Worm (Caenorhabditis elegans): Measurements from ENCODE around the gene srt-28.

srt-28 gene

ce11 chrV:2746404-2746803 lies 33.0 kb upstream of the srt-28 start:
- TF ChIP-seq snpc-4 (GFP tag; optimal IDR thresholded peaks at IDR 0.05), result no peak
- peak in 1 of 4 experiments; percentile 71 for TF ChIP-seq snpc-4 (tag; optimal IDR thresholded peaks at IDR 0.05)
- TF ChIP-seq nfyb-1 (GFP tag; IDR thresholded peaks at IDR 0.05), result 0 out of 2 replicates have a peak, but pooled peaks have one; percentile 28
- no peak for TF ChIP-seq sptf-2 (GFP tag; optimal IDR thresholded peaks at IDR 0.05)
- TF ChIP-seq egrh-3 (GFP tag; IDR thresholded peaks at IDR 0.05), result peak; percentile 65; the same call in 1 of the 2 replicates
- no peak for TF ChIP-seq bed-2 (GFP tag; IDR thresholded peaks at IDR 0.05)

DNA sequence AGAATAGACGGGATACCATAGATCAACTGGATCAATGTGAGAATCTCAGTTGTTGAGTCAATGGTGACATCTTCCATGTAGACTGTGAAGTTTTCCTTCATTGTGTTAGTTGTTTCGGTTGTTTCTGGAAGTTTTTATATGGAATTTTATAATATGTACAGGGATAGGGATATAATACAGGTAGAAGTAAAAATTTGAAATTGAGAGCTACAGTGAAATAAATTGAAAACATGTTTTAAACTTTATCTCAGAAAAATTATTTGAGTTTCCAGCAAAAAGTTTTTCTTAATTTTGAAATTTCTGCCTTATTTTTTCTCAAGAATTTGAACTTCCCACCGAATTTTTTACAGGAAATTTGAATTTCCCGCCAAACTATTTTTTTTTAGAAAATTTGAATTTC lies 28.9 kb upstream of the srt-28 start, which contains the start of gene srg-62:
srg-62 (minus strand) TSS at position 101 of the 400 bp plus-strand sequence.
- no peak for TF ChIP-seq nfya-1 (tag; optimal IDR thresholded peaks at IDR 0.05; ENCODE audit: borderline replicate concordance, insufficient read depth)
- TF ChIP-seq pha-4 (tag; optimal IDR thresholded peaks at IDR 0.05), result no peak
- no peak for TF ChIP-seq ama-1 (optimal IDR thresholded peaks at IDR 0.05)
- TF ChIP-seq ama-1 (GFP tag; optimal IDR thresholded peaks at IDR 0.05), result no peak
- no peak for TF ChIP-seq Y95B8A.8 (GFP tag; IDR thresholded peaks at IDR 0.05)
- no peak for TF ChIP-seq ekl-4 (GFP tag; IDR thresholded peaks at IDR 0.05)
- TF ChIP-seq mxl-1 (tag; optimal IDR thresholded peaks at IDR 0.05), result no peak
- TF ChIP-seq gei-17 (GFP tag; optimal IDR thresholded peaks at IDR 0.05), result no peak
- no peak for TF ChIP-seq bed-2 (GFP tag; IDR thresholded peaks at IDR 0.05)
- TF ChIP-seq ceh-100 (GFP tag; IDR thresholded peaks at IDR 0.05), result no peak
- no peak for TF ChIP-seq rcor-1 (GFP tag; IDR thresholded peaks at IDR 0.05)
- TF ChIP-seq mcd-1 (GFP tag; IDR thresholded peaks at IDR 0.05), result no peak
- TF ChIP-seq egl-18 (GFP tag; IDR thresholded peaks at IDR 0.05), result no peak
- no peak for TF ChIP-seq ceh-27 (GFP tag; optimal IDR thresholded peaks at IDR 0.05)
- TF ChIP-seq let-526 (GFP tag; IDR thresholded peaks at IDR 0.05), result no peak

ce11 chrV:2740228-2740627 lies 26.8 kb upstream of the srt-28 start, which contains the start of gene srg-61:
srg-61 (minus strand) TSS chrV:2740328.
- TF ChIP-seq pbrm-1 (GFP tag; IDR thresholded peaks at IDR 0.05) (no peak), ceh-79 (tag; optimal IDR thresholded peaks at IDR 0.05) (no peak), F49E8.2 (tag; optimal IDR thresholded peaks at IDR 0.05; ENCODE audit: insufficient read depth) (no peak), hrde-1 (tag; optimal IDR thresholded peaks at IDR 0.05; ENCODE audit: borderline replicate concordance) (no peak), madf-3 (GFP tag; IDR thresholded peaks at IDR 0.05) (no peak), nfya-1 (tag; optimal IDR thresholded peaks at IDR 0.05; ENCODE audit: borderline replicate concordance, insufficient read depth) (no peak), fkh-3 (tag; optimal IDR thresholded peaks at IDR 0.05) (no peak), lsl-1 (GFP tag; optimal IDR thresholded peaks at IDR 0.05) (no peak)

ce11 chrV:2739607-2740006 lies 26.2 kb upstream of the srt-28 start:
- no peak for TF ChIP-seq K12H6.12 (tag; optimal IDR thresholded peaks at IDR 0.05)
- peak; percentile 56; the same call in 1 of the 2 replicates for TF ChIP-seq lin-26 (GFP tag; IDR thresholded peaks at IDR 0.05)
- peak; percentile 6 for TF ChIP-seq lsl-1 (GFP tag; optimal IDR thresholded peaks at IDR 0.05)
- TF ChIP-seq egrh-3 (GFP tag; IDR thresholded peaks at IDR 0.05), result peak; percentile 37; the same call in 1 of the 2 replicates
- no peak; the same call in 1 of the 2 replicates for TF ChIP-seq hmg-1.2 (GFP tag; IDR thresholded peaks at IDR 0.05)
- no peak for TF ChIP-seq ztf-18 (tag; optimal IDR thresholded peaks at IDR 0.05)
- no peak for TF ChIP-seq athp-1 (tag; optimal IDR thresholded peaks at IDR 0.05)
- no peak for TF ChIP-seq dox-1 (GFP tag; IDR thresholded peaks at IDR 0.05)
- TF ChIP-seq C17E4.6 (GFP tag; IDR thresholded peaks at IDR 0.05), result no peak
- no peak for TF ChIP-seq nhr-27 (tag; optimal IDR thresholded peaks at IDR 0.05)
- peak; percentile 24 for TF ChIP-seq snpc-3.4 (tag; optimal IDR thresholded peaks at IDR 0.05)
- peak; percentile 82 for TF ChIP-seq snpc-1.1 (tag; optimal IDR thresholded peaks at IDR 0.05; ENCODE audit: insufficient read depth)
- TF ChIP-seq F22D6.2 (tag; optimal IDR thresholded peaks at IDR 0.05), result no peak
- TF ChIP-seq snpc-4 (GFP tag; optimal IDR thresholded peaks at IDR 0.05), result peak; percentile 80
- TF ChIP-seq snpc-4 (tag; optimal IDR thresholded peaks at IDR 0.05), result peak in 3 of 4 experiments; percentile 83 to 93 (median 92)
- TF ChIP-seq akir-1 (GFP tag; optimal IDR thresholded peaks at IDR 0.05), result no peak
- no peak for TF ChIP-seq madf-6 (GFP tag; IDR thresholded peaks at IDR 0.05)
- no peak for TF ChIP-seq F23B12.7 (tag; optimal IDR thresholded peaks at IDR 0.05; ENCODE audit: insufficient read depth)
- no peak for TF ChIP-seq sea-2 (GFP tag; IDR thresholded peaks at IDR 0.05)
